Worm (Caenorhabditis elegans): ENCODE data around the gene lov-1.

- no peak for TF ChIP-seq him-1 (tag; optimal IDR thresholded peaks at IDR 0.05)
- TF ChIP-seq W03F9.2 (tag; optimal IDR thresholded peaks at IDR 0.05): no peak
- no peak for TF ChIP-seq dao-5 (tag; optimal IDR thresholded peaks at IDR 0.05)
Measured at ce11 chrII:10164137-10164536, 42.5 kb upstream of the lov-1 start.

All from whole organism, L4/young adult.